Worm (Caenorhabditis elegans): ENCODE data around the gene gur-4.

The gur-4 gene

DNA sequence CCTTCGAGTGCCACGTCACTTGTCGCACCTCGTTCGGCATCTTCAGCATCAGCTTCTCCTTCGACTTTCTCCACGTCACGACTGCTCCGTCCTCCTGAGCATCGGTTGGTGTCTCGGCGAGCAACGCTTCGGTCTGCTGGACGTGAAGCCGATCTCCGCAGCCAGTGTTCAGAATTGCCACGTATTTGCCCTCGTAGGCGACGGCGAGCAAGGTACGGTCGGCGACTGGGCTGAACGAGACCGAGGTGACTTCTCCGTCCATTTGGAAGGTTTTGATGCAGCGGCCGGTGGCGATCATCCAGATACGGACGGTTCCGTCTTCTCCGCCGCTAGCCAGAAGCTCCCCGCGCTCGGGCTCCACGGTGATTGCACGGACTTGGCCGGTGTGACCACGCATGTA, 47.7 kb downstream of the gur-4 start:
- peak; percentile 62; the same call in 1 of the 2 replicates for TF ChIP-seq egrh-3 (GFP tag; IDR thresholded peaks at IDR 0.05)
- TF ChIP-seq fkh-3 (tag; optimal IDR thresholded peaks at IDR 0.05), result no peak
- TF ChIP-seq zfh-2 (GFP tag; conservative IDR thresholded peaks at IDR 0.05), result peak; percentile 80

DNA sequence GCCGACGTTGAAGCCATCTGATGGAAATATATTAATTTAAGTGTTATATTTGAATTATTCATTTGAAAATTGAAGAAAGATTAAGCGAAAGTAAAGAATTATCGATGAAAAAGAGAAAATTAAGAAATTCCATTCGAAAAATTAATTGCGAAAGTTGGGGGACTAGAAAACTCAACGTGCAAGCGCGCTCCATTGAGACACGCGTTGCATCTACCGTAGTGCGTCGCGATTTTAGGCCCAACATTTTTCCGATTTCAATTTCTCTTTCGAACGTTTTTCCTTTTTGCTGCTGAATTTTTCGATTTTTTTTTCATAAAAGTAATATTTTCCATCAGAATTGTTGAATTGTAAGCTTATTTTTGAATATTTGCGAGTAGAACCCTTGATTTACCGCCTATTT, 49.8 kb downstream of the gur-4 start, which contains the start of gene Y48B6A.1:
Gene Y48B6A.1 (minus strand): TSS at position 17 of the 400 bp plus-strand sequence.
- no peak for TF ChIP-seq ztf-3 (GFP tag; optimal IDR thresholded peaks at IDR 0.05)
- TF ChIP-seq F49E8.2 (tag; optimal IDR thresholded peaks at IDR 0.05; ENCODE audit: insufficient read depth), result peak; percentile 92
- peak; percentile 81 for TF ChIP-seq cebp-1 (GFP tag; IDR thresholded peaks at IDR 0.05)
- TF ChIP-seq cebp-1 (tag; optimal IDR thresholded peaks at IDR 0.05), result peak; percentile 88
- peak; percentile 93 for TF ChIP-seq Y53G8AR.9 (GFP tag; conservative IDR thresholded peaks at IDR 0.05)
- TF ChIP-seq dpl-1 (GFP tag; optimal IDR thresholded peaks at IDR 0.05), result peak; percentile 65
- TF ChIP-seq snpc-1.1 (tag; optimal IDR thresholded peaks at IDR 0.05; ENCODE audit: insufficient read depth), result peak; percentile 64
- TF ChIP-seq D2030.7 (GFP tag; IDR thresholded peaks at IDR 0.05), result peak; percentile 95
- peak; percentile 69; the same call in 1 of the 2 replicates for TF ChIP-seq lag-1 (GFP tag; IDR thresholded peaks at IDR 0.05)
- no peak for TF ChIP-seq cebp-2 (GFP tag; IDR thresholded peaks at IDR 0.05)
- no peak for TF ChIP-seq nfya-1 (tag; optimal IDR thresholded peaks at IDR 0.05; ENCODE audit: borderline replicate concordance, insufficient read depth)
- TF ChIP-seq K12H6.12 (tag; optimal IDR thresholded peaks at IDR 0.05), result peak; percentile 91
- TF ChIP-seq nfya-2 (GFP tag; IDR thresholded peaks at IDR 0.05), result no peak
- peak; percentile 91 for TF ChIP-seq Y95B8A.8 (GFP tag; IDR thresholded peaks at IDR 0.05)
- TF ChIP-seq madf-6 (GFP tag; IDR thresholded peaks at IDR 0.05), result peak; percentile 80
- no peak for TF ChIP-seq T07F8.4 (tag; optimal IDR thresholded peaks at IDR 0.05)
- TF ChIP-seq repo-1 (tag; optimal IDR thresholded peaks at IDR 0.05), result no peak
- no peak for TF ChIP-seq ceh-40 (GFP tag; IDR thresholded peaks at IDR 0.05)
- peak; percentile 91 for TF ChIP-seq let-526 (GFP tag; IDR thresholded peaks at IDR 0.05)
- peak; percentile 87 for TF ChIP-seq ceh-91 (GFP tag; IDR thresholded peaks at IDR 0.05)
- TF ChIP-seq akir-1 (GFP tag; optimal IDR thresholded peaks at IDR 0.05), result no peak
- TF ChIP-seq K11D2.4 (GFP tag; IDR thresholded peaks at IDR 0.05), result peak; percentile 86
- 0 out of 2 replicates have a peak, but pooled peaks have one; percentile 40 for TF ChIP-seq nfyb-1 (GFP tag; IDR thresholded peaks at IDR 0.05)
- TF ChIP-seq ztf-26 (tag; optimal IDR thresholded peaks at IDR 0.05), result peak; percentile 56
- peak; percentile 76 for TF ChIP-seq Y67H2A.10 (GFP tag; conservative IDR thresholded peaks at IDR 0.05)
- peak; percentile 43 for TF ChIP-seq zim-3 (tag; optimal IDR thresholded peaks at IDR 0.05)
- peak; percentile 38 for TF ChIP-seq F22D6.2 (tag; optimal IDR thresholded peaks at IDR 0.05)
- no peak for TF ChIP-seq nhr-90 (tag; optimal IDR thresholded peaks at IDR 0.05)
- peak; percentile 93 for TF ChIP-seq unc-130 (GFP tag; optimal IDR thresholded peaks at IDR 0.05)
- TF ChIP-seq B0261.1 (tag; optimal IDR thresholded peaks at IDR 0.05), result peak; percentile 16
- TF ChIP-seq ceh-27 (GFP tag; optimal IDR thresholded peaks at IDR 0.05), result peak; percentile 96
- TF ChIP-seq ztf-28 (GFP tag; IDR thresholded peaks at IDR 0.05), result peak; percentile 96
- TF ChIP-seq egl-18 (GFP tag; IDR thresholded peaks at IDR 0.05), result no peak
- peak; percentile 36 for TF ChIP-seq F57A8.1 (GFP tag; optimal IDR thresholded peaks at IDR 0.05)
- TF ChIP-seq hmg-1.2 (GFP tag; IDR thresholded peaks at IDR 0.05), result peak; percentile 76
- peak; percentile 82 for TF ChIP-seq egrh-3 (GFP tag; IDR thresholded peaks at IDR 0.05)
- no peak for TF ChIP-seq mxl-1 (tag; optimal IDR thresholded peaks at IDR 0.05)
- TF ChIP-seq lin-35 (GFP tag; optimal IDR thresholded peaks at IDR 0.05), result peak in 2 of 3 experiments; percentile 39 to 90
- peak; percentile 97 for TF ChIP-seq dox-1 (GFP tag; IDR thresholded peaks at IDR 0.05)
- no peak for TF ChIP-seq sea-2 (GFP tag; IDR thresholded peaks at IDR 0.05)
- no peak for TF ChIP-seq mel-28 (tag; optimal IDR thresholded peaks at IDR 0.05; ENCODE audit: borderline replicate concordance)
- TF ChIP-seq ekl-4 (GFP tag; IDR thresholded peaks at IDR 0.05), result peak; percentile 89
- TF ChIP-seq bed-2 (GFP tag; IDR thresholded peaks at IDR 0.05), result peak; percentile 80; the same call in 1 of the 2 replicates
- TF ChIP-seq Y56A3A.18 (GFP tag; IDR thresholded peaks at IDR 0.05), result 0 out of 2 replicates have a peak, but pooled peaks have one; percentile 23
- peak; percentile 88 for TF ChIP-seq ztf-6 (GFP tag; IDR thresholded peaks at IDR 0.05)

All from whole organism, young adult.